Worm (Caenorhabditis elegans): ENCODE data around the gene K10D6.4.

K10D6.4 gene

DNA sequence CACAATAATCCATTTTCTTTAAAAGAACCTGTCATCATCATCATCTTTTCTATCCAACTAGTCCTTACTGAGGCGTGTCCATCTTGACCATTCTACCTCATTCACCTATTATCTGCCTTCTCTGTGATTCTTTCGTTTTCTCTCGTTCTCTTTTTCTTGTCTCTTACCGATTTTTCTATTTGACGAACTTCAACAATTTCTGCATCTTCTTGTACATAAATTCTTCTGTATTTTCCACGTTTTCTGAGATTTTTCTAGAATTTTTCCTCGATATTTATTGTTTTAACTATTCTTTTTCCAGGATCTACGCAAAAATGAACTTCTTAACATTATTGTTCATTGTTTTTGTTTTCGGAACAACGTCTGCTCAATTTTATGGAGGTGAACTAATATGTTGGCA is 18.8 kb upstream of the K10D6.4 start, which contains the start of gene cnc-10:
cnc-10 (plus strand) TSS at position 301 of the 400 bp plus-strand sequence.
- TF ChIP-seq sea-1 (GFP tag; conservative IDR thresholded peaks at IDR 0.05) = no peak
- no peak for TF ChIP-seq tbx-11 (GFP tag; IDR thresholded peaks at IDR 0.05)
- TF ChIP-seq flt-1 (GFP tag; IDR thresholded peaks at IDR 0.05) = no peak
- no peak for TF ChIP-seq F13C5.2 (tag; optimal IDR thresholded peaks at IDR 0.05)
- no peak for TF ChIP-seq ama-1 (optimal IDR thresholded peaks at IDR 0.05)
- TF ChIP-seq tra-4 (tag; optimal IDR thresholded peaks at IDR 0.05) = no peak
- no peak for TF ChIP-seq ceh-36 (tag; optimal IDR thresholded peaks at IDR 0.05)
- TF ChIP-seq ets-7 (tag; optimal IDR thresholded peaks at IDR 0.05) = no peak
- no peak for TF ChIP-seq scrt-1 (GFP tag; IDR thresholded peaks at IDR 0.05)
- no peak for TF ChIP-seq B0310.2 (tag; optimal IDR thresholded peaks at IDR 0.05)
- no peak for TF ChIP-seq pes-1 (GFP tag; IDR thresholded peaks at IDR 0.05)
- no peak for TF ChIP-seq hmbx-1 (tag; optimal IDR thresholded peaks at IDR 0.05)
- no peak for TF ChIP-seq aly-1 (tag; optimal IDR thresholded peaks at IDR 0.05)
- TF ChIP-seq hmg-4 (GFP tag; optimal IDR thresholded peaks at IDR 0.05) = no peak
- no peak for TF ChIP-seq tbx-37 (GFP tag; conservative IDR thresholded peaks at IDR 0.05)
- no peak for TF ChIP-seq ceh-13 (GFP tag; optimal IDR thresholded peaks at IDR 0.05)

DNA sequence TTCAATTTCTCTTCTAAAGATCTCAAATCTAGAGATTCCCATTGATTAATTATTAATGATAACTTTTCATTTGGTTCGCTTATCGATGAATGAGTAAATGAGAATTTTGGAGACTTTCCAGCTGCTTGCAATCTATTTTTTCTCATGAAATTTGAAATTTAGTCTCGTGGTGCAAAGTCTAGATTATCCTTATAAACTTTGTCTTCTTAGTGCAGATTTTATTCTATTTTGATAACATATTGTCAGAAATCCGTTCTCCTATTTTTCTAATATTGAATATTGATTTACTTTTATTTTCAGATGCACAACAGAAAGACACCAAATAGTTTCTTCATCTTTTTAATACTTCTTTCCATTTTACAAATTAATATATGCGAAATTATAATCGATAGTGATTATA is 10.7 kb upstream of the K10D6.4 start, which contains the start of gene lgc-49:
lgc-49 (plus strand) TSS at position 301 of the 400 bp plus-strand sequence.
- TF ChIP-seq tra-4 (tag; optimal IDR thresholded peaks at IDR 0.05) = no peak
- TF ChIP-seq ceh-13 (GFP tag; optimal IDR thresholded peaks at IDR 0.05) = no peak
- no peak for TF ChIP-seq tbx-37 (GFP tag; conservative IDR thresholded peaks at IDR 0.05)
- TF ChIP-seq tbx-11 (GFP tag; IDR thresholded peaks at IDR 0.05) = no peak
- TF ChIP-seq scrt-1 (GFP tag; IDR thresholded peaks at IDR 0.05) = no peak
- no peak for TF ChIP-seq F13C5.2 (tag; optimal IDR thresholded peaks at IDR 0.05)
- no peak for TF ChIP-seq aly-1 (tag; optimal IDR thresholded peaks at IDR 0.05)
- no peak for TF ChIP-seq ceh-36 (tag; optimal IDR thresholded peaks at IDR 0.05)
- no peak for TF ChIP-seq hmg-4 (GFP tag; optimal IDR thresholded peaks at IDR 0.05)
- no peak for TF ChIP-seq ama-1 (optimal IDR thresholded peaks at IDR 0.05)
- TF ChIP-seq B0310.2 (tag; optimal IDR thresholded peaks at IDR 0.05) = no peak
- no peak for TF ChIP-seq hnd-1 (tag; optimal IDR thresholded peaks at IDR 0.05)
- no peak for TF ChIP-seq flt-1 (GFP tag; IDR thresholded peaks at IDR 0.05)
- no peak for TF ChIP-seq hmbx-1 (tag; optimal IDR thresholded peaks at IDR 0.05)
- TF ChIP-seq pes-1 (GFP tag; IDR thresholded peaks at IDR 0.05) = no peak
- TF ChIP-seq sea-1 (GFP tag; conservative IDR thresholded peaks at IDR 0.05) = no peak
- no peak for TF ChIP-seq ets-7 (tag; optimal IDR thresholded peaks at IDR 0.05)

DNA sequence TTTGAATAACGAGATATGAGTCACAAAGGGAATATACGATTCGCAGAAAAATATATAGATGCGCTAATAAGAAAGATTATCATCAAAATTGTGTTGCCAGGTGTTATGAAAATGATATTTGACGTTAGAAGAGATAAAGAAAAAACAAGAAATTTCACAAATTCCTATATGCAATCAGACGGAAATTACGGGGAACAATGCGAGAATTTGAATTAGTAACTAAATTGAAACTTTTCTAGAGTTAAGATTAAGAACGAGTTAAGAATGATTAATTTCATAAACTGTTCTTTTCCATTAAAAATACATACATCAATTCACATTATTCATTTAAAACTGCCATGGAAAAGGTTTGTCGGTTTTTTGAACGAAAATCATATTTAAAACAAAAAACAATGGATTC is 5.6 kb upstream of the K10D6.4 start, which contains the start of gene clc-6:
clc-6 (minus strand) TSS at position 101 of the 400 bp plus-strand sequence.
- TF ChIP-seq F13C5.2 (tag; optimal IDR thresholded peaks at IDR 0.05) (no peak), flt-1 (GFP tag; IDR thresholded peaks at IDR 0.05) (no peak), tbx-11 (GFP tag; IDR thresholded peaks at IDR 0.05) (no peak), hmbx-1 (tag; optimal IDR thresholded peaks at IDR 0.05) (no peak), ceh-13 (GFP tag; optimal IDR thresholded peaks at IDR 0.05) (no peak), ama-1 (optimal IDR thresholded peaks at IDR 0.05) (no peak), ets-7 (tag; optimal IDR thresholded peaks at IDR 0.05) (no peak), ceh-36 (tag; optimal IDR thresholded peaks at IDR 0.05) (no peak), sea-1 (GFP tag; conservative IDR thresholded peaks at IDR 0.05) (no peak), hnd-1 (tag; optimal IDR thresholded peaks at IDR 0.05) (no peak), tra-4 (tag; optimal IDR thresholded peaks at IDR 0.05) (no peak), scrt-1 (GFP tag; IDR thresholded peaks at IDR 0.05) (no peak), aly-1 (tag; optimal IDR thresholded peaks at IDR 0.05) (no peak), tbx-37 (GFP tag; conservative IDR thresholded peaks at IDR 0.05) (no peak), B0310.2 (tag; optimal IDR thresholded peaks at IDR 0.05) (no peak), pes-1 (GFP tag; IDR thresholded peaks at IDR 0.05) (no peak)

DNA sequence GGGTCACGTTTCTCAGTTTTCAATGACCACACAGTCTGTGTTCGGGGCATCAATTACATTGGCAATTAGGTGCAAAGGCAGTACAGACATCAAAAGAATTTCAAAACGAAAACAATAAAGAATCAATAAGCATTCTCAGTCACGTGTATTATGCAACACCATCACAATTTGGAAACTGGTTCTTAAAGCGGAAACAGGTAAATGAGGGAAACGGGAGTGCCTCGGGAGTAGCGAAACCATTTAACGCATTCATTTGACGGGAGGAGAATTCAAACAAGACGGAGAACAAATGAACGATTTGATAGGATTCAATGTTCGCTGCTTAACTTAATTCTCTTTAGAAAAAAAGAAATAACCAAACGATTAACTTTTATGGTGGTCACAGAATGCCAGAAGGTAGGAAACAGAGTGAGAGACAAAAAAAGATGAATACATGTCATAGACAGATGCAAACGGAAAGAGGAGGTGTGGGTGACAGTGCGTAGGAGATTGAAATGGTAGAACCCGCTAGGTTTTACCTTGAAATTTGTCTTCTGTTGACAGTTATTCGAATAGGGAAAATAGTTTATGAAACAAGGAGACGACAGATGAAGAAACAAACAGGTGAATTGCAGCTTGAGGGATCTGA is 5.0 kb upstream of the K10D6.4 start:
- TF ChIP-seq ets-7 (tag; optimal IDR thresholded peaks at IDR 0.05) = no peak
- TF ChIP-seq sea-1 (GFP tag; conservative IDR thresholded peaks at IDR 0.05) = no peak
- TF ChIP-seq tra-4 (tag; optimal IDR thresholded peaks at IDR 0.05) = no peak
- no peak for TF ChIP-seq hmbx-1 (tag; optimal IDR thresholded peaks at IDR 0.05)
- no peak for TF ChIP-seq hnd-1 (tag; optimal IDR thresholded peaks at IDR 0.05)
- TF ChIP-seq hmg-4 (GFP tag; optimal IDR thresholded peaks at IDR 0.05) = no peak
- no peak for TF ChIP-seq aly-1 (tag; optimal IDR thresholded peaks at IDR 0.05)
- TF ChIP-seq ceh-36 (tag; optimal IDR thresholded peaks at IDR 0.05) = no peak
- no peak for TF ChIP-seq tbx-11 (GFP tag; IDR thresholded peaks at IDR 0.05)
- TF ChIP-seq pes-1 (GFP tag; IDR thresholded peaks at IDR 0.05) = no peak
- TF ChIP-seq scrt-1 (GFP tag; IDR thresholded peaks at IDR 0.05) = no peak
- no peak for TF ChIP-seq F13C5.2 (tag; optimal IDR thresholded peaks at IDR 0.05)
- TF ChIP-seq flt-1 (GFP tag; IDR thresholded peaks at IDR 0.05) = no peak
- no peak for TF ChIP-seq tbx-37 (GFP tag; conservative IDR thresholded peaks at IDR 0.05)
- no peak for TF ChIP-seq ceh-13 (GFP tag; optimal IDR thresholded peaks at IDR 0.05)
- TF ChIP-seq ama-1 (optimal IDR thresholded peaks at IDR 0.05) = no peak
- TF ChIP-seq B0310.2 (tag; optimal IDR thresholded peaks at IDR 0.05) = no peak

DNA sequence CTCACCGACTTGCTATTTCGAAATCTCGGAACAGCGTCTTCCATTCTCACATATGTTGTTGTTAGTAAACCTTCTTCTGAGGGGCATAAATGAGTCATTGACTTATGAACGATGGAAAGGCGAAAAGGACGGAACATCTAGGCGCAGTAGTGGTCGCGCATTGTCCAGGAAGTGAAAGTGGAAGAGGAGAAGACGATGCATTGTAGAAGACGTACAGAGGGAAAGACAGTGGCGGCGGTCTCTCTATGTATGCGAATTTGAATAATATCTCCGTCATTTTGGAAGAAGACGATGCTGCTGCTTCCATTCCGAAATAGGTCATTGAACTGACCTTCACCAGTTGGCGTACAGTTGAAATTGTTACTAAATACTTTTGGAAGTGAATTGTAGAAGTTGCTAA is 3.6 kb upstream of the K10D6.4 start:
- TF ChIP-seq tbx-37 (GFP tag; conservative IDR thresholded peaks at IDR 0.05) (no peak), sea-1 (GFP tag; conservative IDR thresholded peaks at IDR 0.05) (no peak), F13C5.2 (tag; optimal IDR thresholded peaks at IDR 0.05) (no peak), ceh-36 (tag; optimal IDR thresholded peaks at IDR 0.05) (no peak), scrt-1 (GFP tag; IDR thresholded peaks at IDR 0.05) (no peak), tbx-11 (GFP tag; IDR thresholded peaks at IDR 0.05) (no peak), ama-1 (optimal IDR thresholded peaks at IDR 0.05) (no peak), hmg-4 (GFP tag; optimal IDR thresholded peaks at IDR 0.05) (no peak), hnd-1 (tag; optimal IDR thresholded peaks at IDR 0.05) (no peak), tra-4 (tag; optimal IDR thresholded peaks at IDR 0.05) (no peak), flt-1 (GFP tag; IDR thresholded peaks at IDR 0.05) (no peak), aly-1 (tag; optimal IDR thresholded peaks at IDR 0.05) (no peak)

DNA sequence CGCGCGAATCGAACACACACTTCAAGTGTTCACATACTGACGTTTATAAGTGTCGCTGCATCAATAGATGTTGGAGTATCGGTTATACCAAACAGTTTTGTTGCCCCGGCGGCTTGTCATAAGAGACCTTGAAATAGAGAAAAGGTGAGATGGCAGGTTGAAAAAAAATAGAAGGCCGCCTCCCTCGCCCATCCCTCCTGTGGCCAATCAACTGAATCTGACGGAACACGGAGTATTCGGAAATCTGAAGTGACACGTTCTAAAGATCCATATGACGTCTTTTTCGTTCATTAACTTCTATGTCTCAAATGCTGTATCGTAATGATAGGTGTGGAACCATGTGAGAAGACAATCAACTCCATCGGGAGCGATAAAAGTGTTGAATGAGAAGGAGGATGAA is 2.2 kb upstream of the K10D6.4 start:
- TF ChIP-seq sea-1 (GFP tag; conservative IDR thresholded peaks at IDR 0.05) (no peak), tbx-11 (GFP tag; IDR thresholded peaks at IDR 0.05) (no peak), ceh-36 (tag; optimal IDR thresholded peaks at IDR 0.05) (no peak), hmbx-1 (tag; optimal IDR thresholded peaks at IDR 0.05) (no peak), ets-7 (tag; optimal IDR thresholded peaks at IDR 0.05) (no peak), F13C5.2 (tag; optimal IDR thresholded peaks at IDR 0.05) (no peak), tbx-37 (GFP tag; conservative IDR thresholded peaks at IDR 0.05) (no peak), aly-1 (tag; optimal IDR thresholded peaks at IDR 0.05) (no peak), ceh-13 (GFP tag; optimal IDR thresholded peaks at IDR 0.05) (no peak), hmg-4 (GFP tag; optimal IDR thresholded peaks at IDR 0.05) (no peak), flt-1 (GFP tag; IDR thresholded peaks at IDR 0.05) (no peak)

All from whole organism, early embryonic.